Fruit fly (Drosophila melanogaster): ENCODE results near the gene CG6136.

dm6 chr3R:15328083-15328779 lies 43.8 kb downstream of the CG6136 start, which contains the start of the genes CG6236 and ea:
- TF ChIP-seq Dfd (GFP tag; optimal IDR thresholded peaks at IDR 0.05) (no peak), br (GFP tag; optimal IDR thresholded peaks at IDR 0.05) (no peak), Abd-B (GFP tag; optimal IDR thresholded peaks at IDR 0.05) (no peak)
